Worm (Caenorhabditis elegans) whole organism, early embryonic: Measurements from ENCODE around the gene mig-5.

Experiments used
- B0310.2 ChIP-seq: sonication (generic microtip); optimal IDR thresholded peaks from 2 replicates; lab custom pipeline; 2016; ENCODE audit warnings: mild to moderate bottlenecking, missing genetic modification characterization, missing compliant biosample characterization
- ama-1 ChIP-seq: fragments of 150-350 bp; optimal IDR thresholded peaks from 2 replicates; lab custom pipeline; 2014
- ceh-13 ChIP-seq: fragments of 200-800 bp; sonication (Bioruptor generic); optimal IDR thresholded peaks from 2 replicates; lab custom pipeline; 2018; ENCODE audit warnings: mild to moderate bottlenecking, missing genetic modification characterization, missing compliant biosample characterization
- ceh-36 ChIP-seq: sonication (generic microtip); optimal IDR thresholded peaks from 2 replicates; lab custom pipeline; 2016; ENCODE audit warnings: missing genetic modification characterization, inconsistent platforms, missing compliant biosample characterization
- scrt-1 ChIP-seq: fragments of 200-800 bp; sonication (Bioruptor generic); IDR thresholded peaks from 2 replicates; pipeline ENCODE4 v1.3.6; 2022; ENCODE audit warnings: missing genetic modification characterization, missing compliant biosample characterization
- tbx-11 ChIP-seq: fragments of 200-800 bp; sonication (Bioruptor generic); IDR thresholded peaks from 2 replicates; pipeline ENCODE4 v1.3.6; 2022; ENCODE audit warnings: missing genetic modification characterization, missing compliant biosample characterization

- TF ChIP-seq ama-1 (lab: Kevin White, UChicago) (no peak), ceh-36 (no peak), ceh-13 (no peak), tbx-11 (GFP tag; lab: Robert Waterston, UW) (no peak), B0310.2 (no peak), scrt-1 (GFP tag; lab: Robert Waterston, UW) (no peak)
These were observed 20.8 kb upstream of the mig-5 start for ce11 chrII:8205612-8206011.
